Worm (Caenorhabditis elegans): Measurements from ENCODE around the gene M02F4.1.

Gene M02F4.1

DNA sequence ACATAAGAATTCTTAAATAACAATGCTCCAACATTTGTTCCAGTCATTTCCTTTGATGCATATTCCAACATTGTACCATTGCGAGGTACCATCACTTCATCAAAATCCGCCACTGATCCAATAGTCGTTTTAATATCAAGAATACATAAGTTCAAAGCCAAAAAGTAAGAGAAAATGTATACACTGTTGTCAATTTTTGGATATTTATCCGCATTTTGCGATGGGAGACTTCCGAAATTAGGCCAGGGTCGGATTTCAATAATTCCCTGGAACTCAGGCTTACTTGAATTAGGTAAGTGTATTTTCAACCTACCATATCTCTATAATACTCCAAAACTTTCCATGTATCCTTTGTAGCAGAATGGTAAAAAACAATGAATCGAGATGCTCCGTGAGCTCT is 5.3 kb upstream of the M02F4.1 start, which contains the start of gene M02F4.2:
Gene M02F4.2, minus strand, starts transcription at position 101 of the 400 bp plus-strand sequence.
- no peak for TF ChIP-seq unc-62 (GFP tag; optimal IDR thresholded peaks at IDR 0.05)

DNA sequence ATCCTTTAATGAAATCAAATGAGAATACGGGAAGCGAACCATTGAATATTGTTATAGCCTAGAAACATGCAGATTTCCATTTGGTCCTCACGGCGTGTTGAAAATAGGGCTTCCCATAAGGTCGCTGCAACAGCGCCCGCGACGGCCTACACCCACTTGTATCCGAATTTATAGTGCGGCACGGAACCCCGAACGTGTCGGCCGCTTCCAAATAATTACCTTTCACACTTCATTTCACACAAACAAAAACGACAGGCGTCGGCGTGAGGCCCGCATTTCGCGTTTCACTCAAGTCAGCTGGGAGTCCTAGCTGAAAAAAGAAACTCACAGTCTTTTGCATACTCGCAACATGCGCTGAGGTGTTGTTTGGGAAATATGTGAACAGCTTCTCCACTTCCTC is 4.6 kb upstream of the M02F4.1 start:
- no peak for TF ChIP-seq unc-62 (GFP tag; optimal IDR thresholded peaks at IDR 0.05)

DNA sequence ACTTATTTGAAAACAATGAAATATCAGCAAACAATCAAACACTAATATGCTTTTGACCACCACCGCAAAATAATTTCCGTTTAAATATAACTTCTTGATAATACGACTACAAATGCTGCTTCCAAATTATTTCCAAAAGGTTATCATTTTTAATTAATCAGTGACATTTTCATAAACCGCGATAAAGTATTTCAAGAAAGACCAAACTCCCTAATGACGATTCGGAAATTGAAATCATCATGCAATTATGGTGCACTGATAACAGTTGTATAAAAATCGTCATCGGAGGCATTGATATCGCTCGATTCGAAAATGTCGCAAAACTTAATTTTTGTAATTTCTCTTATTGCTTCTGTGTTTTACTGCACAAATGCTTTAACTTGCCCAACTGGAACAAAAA is 2.6 kb upstream of the M02F4.1 start, which contains the start of gene clec-265:
Gene clec-265, plus strand, starts transcription at position 300 of the 400 bp plus-strand sequence.
- no peak for TF ChIP-seq unc-62 (GFP tag; optimal IDR thresholded peaks at IDR 0.05)

DNA sequence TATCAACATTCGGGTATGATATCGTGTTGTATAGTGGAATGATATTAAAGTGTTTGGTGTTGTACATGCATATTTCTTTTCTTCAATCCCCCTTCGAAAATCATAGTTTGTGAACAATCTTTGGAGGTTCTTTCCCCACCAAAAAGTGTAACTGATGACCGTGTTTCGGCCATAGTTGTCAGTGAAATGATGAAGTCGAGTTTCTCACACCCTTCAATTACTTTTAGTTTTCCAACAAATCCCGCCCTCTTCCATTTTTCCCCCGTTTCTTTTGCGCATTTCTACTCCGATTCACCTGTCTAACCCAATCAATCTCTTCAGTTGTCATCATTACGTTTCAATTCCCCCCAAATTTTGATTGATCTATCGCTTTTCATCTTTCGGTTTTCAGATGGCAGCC is 3.8 kb downstream of the M02F4.1 start:
- no peak for TF ChIP-seq unc-62 (GFP tag; optimal IDR thresholded peaks at IDR 0.05)

DNA sequence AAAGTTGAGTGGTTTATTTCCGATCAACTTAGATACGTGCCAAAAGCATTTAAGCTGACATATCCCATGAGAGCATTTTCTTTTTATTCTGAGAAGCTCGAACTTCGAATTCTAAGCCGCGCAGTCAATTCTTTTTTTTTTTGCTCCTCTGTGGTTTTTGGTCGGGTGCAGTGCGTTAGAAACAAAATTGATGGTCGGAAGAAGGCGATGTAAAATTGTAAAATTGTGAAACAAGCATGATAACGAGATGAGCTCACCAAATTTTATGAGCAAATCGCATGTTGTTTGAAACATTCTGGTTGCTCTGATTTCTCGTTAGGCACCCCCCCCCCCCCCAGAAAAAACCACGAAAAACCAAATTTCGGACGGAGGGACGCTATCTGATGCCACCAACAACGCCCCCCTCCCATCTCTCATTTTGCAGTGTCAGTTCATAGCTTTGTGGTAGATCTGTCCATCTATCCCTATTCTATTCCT is 4.3 kb downstream of the M02F4.1 start, which contains the start of gene aqp-7:
Gene aqp-7, plus strand, starts transcription at position 427 of the 477 bp plus-strand sequence.
- no peak for TF ChIP-seq unc-62 (GFP tag; optimal IDR thresholded peaks at IDR 0.05)

DNA sequence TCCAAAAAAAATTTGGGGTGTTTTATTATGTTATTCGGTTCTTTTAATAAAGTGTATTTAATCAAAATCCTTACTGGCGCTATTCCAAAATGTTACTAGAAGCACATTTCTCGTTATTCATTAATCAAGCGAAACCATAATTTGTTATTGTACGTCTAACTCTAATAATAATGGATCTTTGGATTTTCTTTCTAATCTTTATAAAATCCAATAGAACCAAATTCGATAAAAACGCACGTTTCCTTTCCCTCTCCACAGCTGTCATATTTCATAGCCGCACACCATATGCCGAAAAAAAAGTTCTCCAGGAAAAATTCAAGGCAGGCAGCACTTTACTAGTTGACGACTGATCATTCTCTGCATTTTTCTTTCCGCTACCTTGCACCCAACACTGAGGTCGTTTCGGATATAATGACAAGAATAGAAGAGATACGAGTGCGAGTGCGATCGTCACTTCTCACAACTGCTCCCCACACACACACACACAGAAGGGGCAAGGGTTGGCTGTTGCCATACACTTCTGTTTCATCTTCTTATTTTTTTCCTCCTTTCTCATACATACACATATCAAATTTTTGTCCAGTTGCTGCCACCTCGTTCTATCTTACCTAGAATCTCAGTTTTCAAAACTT is 5.3 kb downstream of the M02F4.1 start:
- no peak for TF ChIP-seq unc-62 (GFP tag; optimal IDR thresholded peaks at IDR 0.05)

DNA sequence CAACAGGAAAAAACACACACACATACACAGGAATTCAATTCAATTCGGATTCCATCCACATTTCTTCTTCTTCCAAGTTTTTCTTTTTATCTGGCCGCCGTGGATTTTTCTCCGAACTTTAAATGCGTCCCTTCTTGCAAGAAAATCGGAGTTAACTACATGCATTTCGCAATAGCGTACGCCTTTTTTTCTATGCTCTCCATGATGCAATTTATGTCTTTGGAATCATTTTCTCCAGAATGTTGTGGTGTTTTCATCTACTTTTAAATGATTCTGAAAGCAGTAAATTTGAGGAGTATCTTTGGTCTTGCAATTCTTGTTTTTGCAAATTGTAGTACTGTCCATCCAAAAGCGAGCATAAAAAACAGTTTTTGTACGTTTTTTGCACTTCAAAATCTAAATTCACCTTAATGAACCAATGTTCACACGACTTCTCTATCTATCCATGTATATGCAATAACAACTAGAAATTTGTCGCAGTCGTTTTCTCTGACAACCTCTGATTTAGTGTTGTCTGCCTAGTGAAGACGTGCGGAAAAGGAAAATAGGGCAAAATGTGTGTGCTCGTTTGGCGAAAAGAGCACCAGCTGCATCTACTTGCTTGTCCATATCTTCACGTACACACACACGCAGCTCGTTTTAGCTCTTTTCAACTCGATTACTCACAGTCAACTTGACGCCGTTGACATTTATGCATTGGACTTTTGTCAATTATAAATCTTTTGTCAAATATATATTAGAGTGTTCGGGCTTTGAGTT is 6.4 kb downstream of the M02F4.1 start:
- no peak for TF ChIP-seq unc-62 (GFP tag; optimal IDR thresholded peaks at IDR 0.05)

DNA sequence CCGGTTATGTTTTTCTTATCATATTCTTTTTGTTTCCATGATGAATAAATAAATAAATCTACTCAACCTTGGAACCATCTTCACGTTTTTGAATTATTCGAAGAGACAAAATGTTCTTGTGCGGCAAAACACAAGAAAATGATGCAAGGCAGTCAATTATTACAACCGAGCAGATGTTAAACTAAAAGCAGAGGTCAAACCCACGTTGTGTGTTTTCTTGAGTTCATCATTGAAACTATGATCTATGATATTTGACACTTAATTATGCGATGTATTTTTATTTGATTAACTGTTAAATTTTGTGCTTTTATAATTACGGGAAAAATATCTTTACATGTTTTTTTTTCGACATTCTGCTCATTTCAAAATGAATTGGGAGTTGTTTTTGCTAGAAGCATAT is 7.5 kb downstream of the M02F4.1 start:
- TF ChIP-seq unc-62 (GFP tag; optimal IDR thresholded peaks at IDR 0.05) = no peak

DNA sequence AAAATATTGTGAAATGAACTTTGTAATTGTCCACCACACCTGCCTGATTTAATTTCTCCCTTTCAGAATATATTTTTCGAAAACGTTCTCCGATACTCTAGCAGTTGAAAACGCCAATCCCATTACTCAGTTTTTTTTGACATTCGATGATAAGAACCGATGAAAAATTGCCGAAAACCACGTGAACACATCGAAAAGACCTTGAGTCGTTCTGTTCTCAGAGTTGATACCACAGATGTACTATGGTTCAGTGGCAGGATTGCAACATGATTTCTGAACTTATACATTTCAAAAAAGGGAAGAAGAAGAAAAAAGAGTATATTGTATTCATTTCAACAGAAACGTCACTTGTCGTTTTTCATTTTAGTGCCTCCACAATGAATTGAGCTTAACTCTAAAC is 8.9 kb downstream of the M02F4.1 start:
- TF ChIP-seq unc-62 (GFP tag; optimal IDR thresholded peaks at IDR 0.05) = no peak

DNA sequence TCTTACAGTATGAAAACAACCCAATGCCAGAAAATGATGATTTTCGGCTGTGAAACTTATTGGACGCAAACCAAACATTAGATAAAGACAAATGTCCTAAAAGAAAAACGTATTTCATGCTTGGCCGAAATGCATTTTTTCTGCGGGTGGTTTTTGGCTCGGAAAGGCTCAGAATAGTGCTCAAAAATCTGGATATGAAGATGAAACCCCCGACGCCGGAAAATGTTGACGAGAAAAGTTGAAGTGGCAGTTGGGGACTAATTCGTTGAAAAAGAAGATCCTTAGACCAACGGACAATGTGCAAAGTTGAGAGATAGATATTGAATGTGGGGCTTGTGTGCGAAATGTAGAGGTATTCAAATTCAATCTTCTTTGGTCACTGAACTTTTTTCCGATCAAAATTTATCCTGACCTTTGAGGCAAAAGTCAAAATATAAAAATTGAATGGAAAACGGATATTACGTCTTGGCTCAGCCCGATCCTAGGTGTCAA is 10.4 kb downstream of the M02F4.1 start, which contains the start of gene flp-18:
Gene flp-18, minus strand, starts transcription at position 51 of the 492 bp plus-strand sequence.
- no peak for TF ChIP-seq unc-62 (GFP tag; optimal IDR thresholded peaks at IDR 0.05)

DNA sequence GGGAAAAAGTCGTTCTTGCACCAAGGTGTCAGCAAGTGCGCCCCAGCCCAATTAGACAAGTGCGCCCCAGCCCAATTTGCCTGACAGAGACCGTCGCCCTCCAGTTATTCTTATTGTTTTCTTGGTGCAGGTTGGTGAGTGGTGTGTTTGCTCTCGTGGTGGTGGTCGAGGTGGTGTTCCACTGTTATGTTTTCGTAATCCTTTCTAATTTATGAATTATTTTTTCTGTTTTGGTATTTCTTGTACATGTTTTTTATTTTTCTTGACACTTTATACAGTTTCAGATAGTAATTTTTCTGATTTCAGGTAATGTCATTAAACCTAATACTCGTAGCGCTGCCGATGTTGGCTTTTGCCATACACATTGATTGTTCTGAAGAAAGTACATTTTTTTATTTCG is 19.7 kb downstream of the M02F4.1 start, which contains the start of gene Y48D7A.1:
Gene Y48D7A.1, plus strand, starts transcription at position 301 of the 400 bp plus-strand sequence.
- no peak for TF ChIP-seq unc-62 (GFP tag; optimal IDR thresholded peaks at IDR 0.05)

DNA sequence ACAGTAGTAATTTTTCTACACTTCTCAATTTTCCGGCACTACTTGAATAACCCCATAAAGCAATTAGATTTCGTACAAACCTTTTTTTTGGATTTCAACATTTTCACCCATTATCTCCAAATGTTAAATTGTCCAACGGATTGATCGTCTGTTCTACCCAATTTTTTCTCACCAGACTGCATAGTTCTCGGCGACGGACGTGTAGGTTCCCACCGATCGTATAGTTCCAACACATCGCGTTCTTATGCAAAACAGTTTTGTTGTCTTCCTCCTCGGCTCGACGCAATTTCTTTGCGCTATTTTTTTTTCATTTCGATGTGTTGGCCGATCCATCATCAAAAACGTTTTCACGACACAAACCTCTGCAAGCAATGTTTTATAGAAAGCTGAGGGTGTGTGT is 25.2 kb downstream of the M02F4.1 start, which contains the start of gene Y41G9A.6:
Gene Y41G9A.6, minus strand, starts transcription at position 101 of the 400 bp plus-strand sequence.
- no peak for TF ChIP-seq unc-62 (GFP tag; optimal IDR thresholded peaks at IDR 0.05)

DNA sequence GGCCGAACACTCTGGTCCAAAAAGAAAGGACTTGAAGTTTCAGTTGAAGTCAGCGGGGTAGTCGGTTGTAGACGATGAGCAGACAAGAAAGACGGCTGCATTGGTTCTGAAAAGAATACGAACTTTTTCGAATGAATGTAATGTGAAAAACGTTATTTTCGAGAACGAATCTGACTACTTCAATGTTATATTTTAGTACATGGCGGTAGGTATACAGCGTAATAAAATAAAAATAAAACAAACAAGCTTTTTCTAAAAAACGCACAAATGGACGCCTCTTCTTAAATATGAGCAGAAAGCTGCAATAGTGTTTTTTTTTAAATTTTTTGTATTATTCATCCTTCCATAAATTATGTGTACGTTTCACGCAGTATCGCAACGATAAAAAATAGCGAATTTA is 29.3 kb downstream of the M02F4.1 start, which contains the start of gene Y41G9A.17:
Gene Y41G9A.17, minus strand, starts transcription at position 101 of the 400 bp plus-strand sequence.
- TF ChIP-seq unc-62 (GFP tag; optimal IDR thresholded peaks at IDR 0.05) = no peak

DNA sequence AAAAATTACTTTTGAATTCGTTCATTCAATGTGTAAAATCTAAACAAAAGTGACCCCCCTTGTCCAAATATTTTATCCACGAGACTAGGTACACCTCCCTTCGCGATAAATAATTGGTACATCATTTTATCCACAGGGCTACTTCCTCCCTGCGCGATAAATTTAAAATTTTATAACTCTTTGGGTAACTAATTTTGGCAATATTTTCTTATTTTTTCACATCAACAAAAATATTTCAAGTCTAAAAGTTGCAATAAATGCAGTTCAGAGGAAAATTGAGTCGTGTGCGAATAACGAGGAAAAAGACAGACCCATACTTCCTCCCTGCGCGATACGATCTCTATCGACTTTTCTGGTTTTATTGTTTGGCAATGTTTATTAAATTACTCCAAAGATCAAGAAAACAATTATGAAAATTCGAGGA is 31.9 kb downstream of the M02F4.1 start:
- peak; percentile 73 for TF ChIP-seq unc-62 (GFP tag; optimal IDR thresholded peaks at IDR 0.05)

DNA sequence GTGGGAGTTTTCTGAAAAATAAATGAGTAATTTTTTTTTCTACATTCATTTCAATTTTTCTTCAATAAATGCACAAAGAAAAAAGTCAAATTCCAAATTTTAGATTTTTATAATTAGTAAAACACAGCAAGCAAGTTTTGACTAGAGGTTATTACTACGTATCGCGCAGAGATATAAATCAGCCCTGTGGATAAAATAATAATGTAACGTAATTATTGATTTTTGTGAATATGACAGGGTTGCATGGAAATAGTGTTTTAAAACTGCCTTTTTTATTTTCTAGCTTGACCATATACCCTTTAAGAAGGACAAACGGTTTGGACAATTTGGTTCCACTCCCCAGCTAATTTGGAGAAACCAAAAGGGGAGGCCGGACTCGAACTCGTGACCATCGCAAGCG is 32.6 kb downstream of the M02F4.1 start:
- no peak for TF ChIP-seq unc-62 (GFP tag; optimal IDR thresholded peaks at IDR 0.05)

DNA sequence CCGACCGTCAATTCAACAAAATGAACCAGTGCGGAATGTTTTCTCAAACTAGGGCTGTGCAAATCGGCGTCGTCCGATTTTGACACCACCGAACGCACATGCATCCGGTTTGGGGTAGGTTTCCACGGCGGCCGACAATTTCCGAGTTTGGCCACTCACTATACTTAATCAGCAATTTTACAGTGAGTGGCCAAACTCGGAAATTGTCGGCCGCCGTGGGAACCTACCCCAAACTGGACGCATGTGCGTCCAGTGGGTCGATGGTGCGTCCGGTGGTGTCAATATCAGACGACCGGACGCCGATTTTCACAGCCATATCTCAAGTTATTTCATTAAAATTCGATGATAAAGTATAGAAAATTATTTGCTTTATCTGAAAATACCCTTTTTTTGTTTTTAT is 38.8 kb downstream of the M02F4.1 start:
- TF ChIP-seq unc-62 (GFP tag; optimal IDR thresholded peaks at IDR 0.05) = no peak
